Worm (Caenorhabditis elegans) whole organism, L4 larva: ENCODE measurements around the gene Y46E12BL.2.
A peak's percentile ranks its signal among the peaks of the same experiment; 100 is the strongest.

Experiments used
- D1046.2 ChIP-seq: fragments of 200-800 bp; sonication (Bioruptor generic); IDR thresholded peaks from 2 replicates; pipeline ENCODE4 v1.3.6; 2022; ENCODE audit warnings: missing genetic modification characterization, missing compliant biosample characterization
- F10B5.3 ChIP-seq: sonication (generic microtip); optimal IDR thresholded peaks from 2 replicates; lab custom pipeline; 2016; ENCODE audit warnings: mild to moderate bottlenecking, missing genetic modification characterization, missing compliant biosample characterization
- F26F4.8 ChIP-seq: fragments of 200-800 bp; sonication (Bioruptor generic); conservative IDR thresholded peaks from 2 replicates; pipeline ENCODE4 v1.3.6; 2022; ENCODE audit warnings: missing genetic modification characterization, missing compliant biosample characterization
- F49E8.2 ChIP-seq: sonication (generic microtip); optimal IDR thresholded peaks from 2 replicates; lab custom pipeline; 2016; ENCODE audit warnings: missing compliant biosample characterization, mild to moderate bottlenecking, missing genetic modification characterization, borderline replicate concordance
- R02D3.7 ChIP-seq: fragments of 150-350 bp; sonication (generic microtip); optimal IDR thresholded peaks from 3 replicates; lab custom pipeline; 2014; ENCODE audit warnings: missing biosample characterization, missing genetic modification characterization
- T20F7.1 ChIP-seq: fragments of 200-800 bp; sonication (Bioruptor generic); optimal IDR thresholded peaks from 2 replicates; lab custom pipeline; 2018; ENCODE audit warnings: mild to moderate bottlenecking, missing genetic modification characterization, missing compliant biosample characterization
- T26A8.4 ChIP-seq: fragments of 200-800 bp; sonication (Bioruptor generic); IDR thresholded peaks from 2 replicates; pipeline ENCODE4 v1.3.6; 2022; ENCODE audit warnings: missing genetic modification characterization, missing compliant biosample characterization
- ama-1 ChIP-seq: fragments of 150-350 bp; optimal IDR thresholded peaks from 2 replicates; lab custom pipeline; 2014; ENCODE audit warnings: inconsistent platforms, mixed read lengths
- ceh-28 ChIP-seq: fragments of 150-350 bp; optimal IDR thresholded peaks from 2 replicates; lab custom pipeline; 2014; ENCODE audit warnings: missing biosample characterization, missing genetic modification reagents, missing genetic modification characterization
- ceh-44 ChIP-seq: fragments of 200-800 bp; sonication (Bioruptor generic); IDR thresholded peaks from 2 replicates; pipeline ENCODE4 v1.3.6; 2022; ENCODE audit warnings: missing genetic modification reagents, missing genetic modification characterization, missing compliant biosample characterization
- ces-1 ChIP-seq: fragments of 150-350 bp; sonication (generic microtip); optimal IDR thresholded peaks from 4 replicates; lab custom pipeline; 2014; ENCODE audit warnings: missing biosample characterization, missing genetic modification reagents, missing genetic modification characterization
- daf-12 ChIP-seq: fragments of 150-350 bp; optimal IDR thresholded peaks from 2 replicates; lab custom pipeline; 2014; ENCODE audit warnings: missing biosample characterization, missing genetic modification reagents, missing genetic modification characterization
- dmd-6 ChIP-seq: fragments of 200-800 bp; sonication (Bioruptor generic); IDR thresholded peaks from 2 replicates; pipeline ENCODE4 v1.3.6; 2022; ENCODE audit warnings: missing genetic modification reagents, missing genetic modification characterization, missing compliant biosample characterization
- duxl-1 ChIP-seq: sonication (generic microtip); optimal IDR thresholded peaks from 2 replicates; lab custom pipeline; 2016; ENCODE audit warnings: mild to moderate bottlenecking, missing genetic modification characterization, moderate library complexity, missing compliant biosample characterization; ENCODE audit not compliant: poor library complexity
- egl-43 ChIP-seq: fragments of 200-800 bp; sonication (Bioruptor generic); IDR thresholded peaks from 2 replicates; pipeline ENCODE4 v1.3.6; 2022; ENCODE audit warnings: missing genetic modification reagents, missing genetic modification characterization, missing compliant biosample characterization
- fkh-10 ChIP-seq: fragments of 150-350 bp; optimal IDR thresholded peaks from 2 replicates; lab custom pipeline; 2014; ENCODE audit warnings: missing biosample characterization, missing genetic modification reagents, missing genetic modification characterization
- gei-8 ChIP-seq: fragments of 200-800 bp; sonication (Bioruptor generic); optimal IDR thresholded peaks from 2 replicates; lab custom pipeline; 2018; ENCODE audit warnings: mild to moderate bottlenecking, missing genetic modification characterization, missing compliant biosample characterization
- hif-1 ChIP-seq, 2 experiments: sonication (generic microtip); optimal IDR thresholded peaks; 2 replicates each; lab custom pipeline; 2016 to 2017; ENCODE audit warnings: missing compliant biosample characterization in 2 of 2, missing genetic modification characterization in 2 of 2, missing genetic modification reagents in 2 of 2, missing genotype in 2 of 2, mild to moderate bottlenecking in 1 of 2
- lin-38 ChIP-seq: fragments of 200-800 bp; sonication (Bioruptor generic); IDR thresholded peaks from 2 replicates; pipeline ENCODE4 v1.3.6; 2022; ENCODE audit warnings: missing genetic modification reagents, missing genetic modification characterization, missing compliant biosample characterization
- mdt-29 ChIP-seq: fragments of 200-800 bp; sonication (Bioruptor generic); IDR thresholded peaks from 2 replicates; pipeline ENCODE4 v1.3.6; 2022; ENCODE audit warnings: missing genetic modification reagents, missing genetic modification characterization, missing compliant biosample characterization
- mes-2 ChIP-seq: sonication (generic microtip); optimal IDR thresholded peaks from 2 replicates; lab custom pipeline; 2016; ENCODE audit warnings: missing genotype, mild to moderate bottlenecking, missing genetic modification characterization, missing compliant biosample characterization; ENCODE audit not compliant: poor library complexity, severe bottlenecking
- nhr-102 ChIP-seq: sonication (generic microtip); optimal IDR thresholded peaks from 2 replicates; lab custom pipeline; 2016; ENCODE audit warnings: mild to moderate bottlenecking, missing genetic modification characterization, moderate library complexity, missing compliant biosample characterization
- nhr-42 ChIP-seq: fragments of 200-800 bp; sonication (Bioruptor generic); IDR thresholded peaks from 2 replicates; pipeline ENCODE4 v1.3.6; 2022; ENCODE audit warnings: missing genetic modification characterization, missing compliant biosample characterization
- set-16 ChIP-seq: fragments of 200-800 bp; sonication (Bioruptor generic); IDR thresholded peaks from 2 replicates; pipeline ENCODE4 v1.3.6; 2022; ENCODE audit warnings: missing genetic modification reagents, missing genetic modification characterization, missing compliant biosample characterization
- snpc-1.2 ChIP-seq: fragments of 200-800 bp; sonication (Bioruptor generic); IDR thresholded peaks from 2 replicates; pipeline ENCODE4 v1.3.6; 2022; ENCODE audit warnings: missing genetic modification reagents, missing genetic modification characterization, missing compliant biosample characterization
- spr-3 ChIP-seq: fragments of 200-800 bp; sonication (Bioruptor generic); optimal IDR thresholded peaks from 2 replicates; lab custom pipeline; 2018; ENCODE audit warnings: mild to moderate bottlenecking, missing genetic modification characterization, missing compliant biosample characterization
- tag-97 ChIP-seq: fragments of 200-800 bp; sonication (Bioruptor generic); IDR thresholded peaks from 2 replicates; pipeline ENCODE4 v1.3.6; 2022; ENCODE audit warnings: missing genetic modification characterization, missing compliant biosample characterization
- tra-1 ChIP-seq: fragments of 200-800 bp; sonication (Bioruptor generic); IDR thresholded peaks from 2 replicates; pipeline ENCODE4 v1.3.6; 2022; ENCODE audit warnings: missing genetic modification reagents, missing genetic modification characterization, missing compliant biosample characterization
- unc-39 ChIP-seq: sonication (generic microtip); optimal IDR thresholded peaks from 2 replicates; lab custom pipeline; 2017; ENCODE audit warnings: missing biosample characterization, missing genetic modification characterization
- unc-62 ChIP-seq, 3 experiments: fragments of 150-350 bp in 1 of 3; sonication (generic microtip); optimal IDR thresholded peaks in 2 of 3; peaks in 1 of 3; 1 replicate in 1 of 3; 2 replicates in 2 of 3; lab custom pipeline; 2014 to 2017; ENCODE audit warnings: missing biosample characterization in 3 of 3, missing genetic modification characterization in 3 of 3, missing genetic modification reagents in 3 of 3, missing genotype in 1 of 3
- zip-2 ChIP-seq: fragments of 150-350 bp; optimal IDR thresholded peaks from 2 replicates; lab custom pipeline; 2014; ENCODE audit warnings: missing biosample characterization, missing genetic modification characterization
- ztf-7 ChIP-seq: fragments of 150-350 bp; optimal IDR thresholded peaks from 2 replicates; lab custom pipeline; 2014; ENCODE audit warnings: missing biosample characterization, missing genetic modification characterization

Y46E12BL.2 gene

ce11 chrII:15229785-15230393, 2.9 kb upstream of the Y46E12BL.2 start, which contains the start of gene spsb-2:
Gene spsb-2, plus strand, starts transcription at chrII:15230343.
- TF ChIP-seq T26A8.4 (GFP tag; lab: Robert Waterston, UW) = 0 out of 2 replicates have a peak, but pooled peaks have one; percentile 33
- no peak for TF ChIP-seq mes-2 (tag; lab: Kevin White, UChicago)
- no peak for TF ChIP-seq daf-12 (tag; lab: Kevin White, UChicago)
- TF ChIP-seq ama-1 (lab: Kevin White, UChicago) = peak; percentile 47
- TF ChIP-seq unc-39 (tag; lab: Kevin White, UChicago) = no peak
- no peak for TF ChIP-seq nhr-102 (tag; lab: Kevin White, UChicago)
- TF ChIP-seq T20F7.1 (GFP tag; lab: Kevin White, UChicago) = no peak
- no peak for TF ChIP-seq fkh-10 (GFP tag; lab: Kevin White, UChicago)
- no peak for TF ChIP-seq ztf-7 (tag; lab: Kevin White, UChicago)

- TF ChIP-seq F26F4.8 (GFP tag; lab: Robert Waterston, UW) = no peak
- no peak for TF ChIP-seq ceh-28 (tag; lab: Kevin White, UChicago)
- TF ChIP-seq dmd-6 = no peak
- no peak for TF ChIP-seq duxl-1 (tag; lab: Kevin White, UChicago)
- no peak for TF ChIP-seq tra-1 (GFP tag; lab: Robert Waterston, UW)
- TF ChIP-seq ceh-44 (GFP tag; lab: Robert Waterston, UW) = 0 out of 2 replicates have a peak, but pooled peaks have one; percentile 25
- TF ChIP-seq unc-62 (GFP tag; optimal IDR thresholded peaks at IDR 0.05 in 1 of 2; lab: Kevin White, UChicago) = no peak
- no peak for TF ChIP-seq unc-62 (tag; optimal IDR thresholded peaks at IDR 0.05; lab: Kevin White, UChicago)
- TF ChIP-seq snpc-1.2 (GFP tag; lab: Robert Waterston, UW) = no peak
- no peak for TF ChIP-seq hif-1 (tag; optimal IDR thresholded peaks at IDR 0.05; lab: Kevin White, UChicago)
- TF ChIP-seq lin-38 (GFP tag; lab: Robert Waterston, UW) = no peak
- TF ChIP-seq ces-1 (GFP tag; lab: Kevin White, UChicago) = no peak
- peak; percentile 49; the same call in 1 of the 2 replicates for TF ChIP-seq egl-43
- TF ChIP-seq fkh-10 (GFP tag; lab: Kevin White, UChicago) = no peak
- no peak for TF ChIP-seq F49E8.2 (tag; lab: Kevin White, UChicago)
- TF ChIP-seq tag-97 (GFP tag; lab: Robert Waterston, UW) = no peak
- TF ChIP-seq gei-8 (GFP tag; lab: Kevin White, UChicago) = no peak
- peak; percentile 80 for TF ChIP-seq set-16 (GFP tag; lab: Robert Waterston, UW)
- TF ChIP-seq spr-3 = no peak
- no peak for TF ChIP-seq mdt-29 (GFP tag; lab: Robert Waterston, UW)
- 0 out of 2 replicates have a peak, but pooled peaks have one; percentile 30 for TF ChIP-seq D1046.2 (GFP tag; lab: Robert Waterston, UW)
- TF ChIP-seq mes-2 (tag; lab: Kevin White, UChicago) = no peak
Observed at ce11 chrII:15233219-15233618, 472 bp downstream of the Y46E12BL.2 start.

ce11 chrII:15235597-15235996, 2.9 kb downstream of the Y46E12BL.2 start:
- TF ChIP-seq spr-3 (no peak), F10B5.3 (tag; lab: Kevin White, UChicago) (no peak), egl-43 (no peak), R02D3.7 (tag; lab: Kevin White, UChicago) (no peak), set-16 (GFP tag; lab: Robert Waterston, UW) (peak; percentile 69; the same call in 1 of the 2 replicates)

- TF ChIP-seq nhr-42 (GFP tag; lab: Robert Waterston, UW) (0 out of 2 replicates have a peak, but pooled peaks have one; percentile 52), set-16 (GFP tag; lab: Robert Waterston, UW) (0 out of 2 replicates have a peak, but pooled peaks have one; percentile 35), zip-2 (tag; lab: Kevin White, UChicago) (no peak)
Observed at ce11 chrII:15237160-15237559, 4.4 kb downstream of the Y46E12BL.2 start.
